ENCODE assay signal across 1 fruit fly cellular context in genomic region chr2L:21309754-21310426, dm6.
TF ChIP-seq lines count a peak whose summit lies in the region.

TSS of gene Mondo (minus strand) at chr2L:21310050.

TF ChIP-seq in whole organism, embryonic, 481 proteins besides CTCF, POLR2A, EP300 and RAD21 (continued from another document and continues in another):
- no peak for TF ChIP-seq CG7271 (tag; optimal IDR thresholded peaks at IDR 0.05; lab: Kevin White, UChicago)
- TF ChIP-seq CG11696 (GFP tag; IDR thresholded peaks at IDR 0.05; lab: Robert Waterston, UW) = no peak
- no peak for TF ChIP-seq CG15601 (tag; optimal IDR thresholded peaks at IDR 0.05; lab: Kevin White, UChicago)
- no peak for TF ChIP-seq CG10274 (GFP tag; optimal IDR thresholded peaks at IDR 0.05; lab: Kevin White, UChicago)
- no peak for TF ChIP-seq Bdp1 (GFP tag; optimal IDR thresholded peaks at IDR 0.05; lab: Kevin White, UChicago)
- TF ChIP-seq nmo (GFP tag; optimal IDR thresholded peaks at IDR 0.05; lab: Kevin White, UChicago) = peak; percentile 45
- TF ChIP-seq CG12236 (GFP tag; optimal IDR thresholded peaks at IDR 0.05; lab: Kevin White, UChicago) = no peak
- TF ChIP-seq tll (GFP tag; optimal IDR thresholded peaks at IDR 0.05; lab: Kevin White, UChicago) = peak in 1 of 2 experiments; percentile 23
- no peak for TF ChIP-seq CG7963 (GFP tag; IDR thresholded peaks at IDR 0.05; lab: Robert Waterston, UW; ENCODE audit: partially characterized antibody)
- TF ChIP-seq Fer2 (tag; optimal IDR thresholded peaks at IDR 0.05; lab: Kevin White, UChicago) = no peak
- TF ChIP-seq CG8281 (tag; optimal IDR thresholded peaks at IDR 0.05; lab: Kevin White, UChicago) = no peak
- TF ChIP-seq CG6854 (GFP tag; optimal IDR thresholded peaks at IDR 0.05; lab: Kevin White, UChicago) = no peak
- TF ChIP-seq Jarid2 (GFP tag; optimal IDR thresholded peaks at IDR 0.05; lab: Kevin White, UChicago) = no peak
- no peak for TF ChIP-seq btn (GFP tag; optimal IDR thresholded peaks at IDR 0.05; lab: Kevin White, UChicago)
- TF ChIP-seq CG3065 (GFP tag; optimal IDR thresholded peaks at IDR 0.05; lab: Kevin White, UChicago) = no peak
- TF ChIP-seq CG14014 (GFP tag; IDR thresholded peaks at IDR 0.05; lab: Robert Waterston, UW) = no peak; the same call in 1 of the 2 replicates
- no peak for TF ChIP-seq org-1 (GFP tag; optimal IDR thresholded peaks at IDR 0.05; lab: Kevin White, UChicago)
- peak; percentile 89 for TF ChIP-seq Med (GFP tag; lab: Kevin White, UChicago)
- peak; percentile 16 for TF ChIP-seq CG16815 (GFP tag; optimal IDR thresholded peaks at IDR 0.05; lab: Kevin White, UChicago)
- TF ChIP-seq Sox100B (GFP tag; optimal IDR thresholded peaks at IDR 0.05; lab: Kevin White, UChicago) = peak; percentile 3
- peak; percentile 6 for TF ChIP-seq HmgZ (tag; optimal IDR thresholded peaks at IDR 0.05; lab: Kevin White, UChicago)
- TF ChIP-seq CG7745 (tag; optimal IDR thresholded peaks at IDR 0.05; lab: Kevin White, UChicago) = no peak
- no peak for TF ChIP-seq Hand (GFP tag; optimal IDR thresholded peaks at IDR 0.05; lab: Kevin White, UChicago)
- TF ChIP-seq CG43689 (GFP tag; IDR thresholded peaks at IDR 0.05; lab: Robert Waterston, UW) = no peak
- peak; percentile 21; the same call in 1 of the 2 replicates for TF ChIP-seq wor (GFP tag; IDR thresholded peaks at IDR 0.05; lab: Robert Waterston, UW)
- no peak for TF ChIP-seq CG16813 (GFP tag; IDR thresholded peaks at IDR 0.05; lab: Robert Waterston, UW; ENCODE audit: partially characterized antibody)
- TF ChIP-seq croc (GFP tag; conservative IDR thresholded peaks at IDR 0.05; lab: Robert Waterston, UW) = no peak
- no peak for TF ChIP-seq danr (GFP tag; IDR thresholded peaks at IDR 0.05; lab: Robert Waterston, UW)
- TF ChIP-seq dati (GFP tag; IDR thresholded peaks at IDR 0.05; lab: Robert Waterston, UW) = no peak
- no peak for TF ChIP-seq Dref (GFP tag; IDR thresholded peaks at IDR 0.05; lab: Robert Waterston, UW)
- TF ChIP-seq CG6654 (GFP tag; optimal IDR thresholded peaks at IDR 0.05; lab: Kevin White, UChicago) = no peak
- TF ChIP-seq H15 (GFP tag; IDR thresholded peaks at IDR 0.05; lab: Robert Waterston, UW) = no peak
- no peak for TF ChIP-seq CG1792 (GFP tag; optimal IDR thresholded peaks at IDR 0.05; lab: Kevin White, UChicago)
- no peak for TF ChIP-seq HLHmδ (GFP tag; optimal IDR thresholded peaks at IDR 0.05; lab: Kevin White, UChicago)
- TF ChIP-seq Pdp1 (GFP tag; optimal IDR thresholded peaks at IDR 0.05; lab: Kevin White, UChicago) = no peak
- TF ChIP-seq CG11723 (GFP tag; optimal IDR thresholded peaks at IDR 0.05; lab: Kevin White, UChicago) = no peak
- TF ChIP-seq fd3F (GFP tag; optimal IDR thresholded peaks at IDR 0.05; lab: Kevin White, UChicago) = no peak
- TF ChIP-seq ac (GFP tag; optimal IDR thresholded peaks at IDR 0.05; lab: Kevin White, UChicago) = no peak
- TF ChIP-seq Dbx (GFP tag; IDR thresholded peaks at IDR 0.05; lab: Robert Waterston, UW) = peak; percentile 13; the same call in 1 of the 3 replicates
- TF ChIP-seq bab2 (GFP tag; optimal IDR thresholded peaks at IDR 0.05; lab: Kevin White, UChicago) = peak; percentile 17
- no peak for TF ChIP-seq z (GFP tag; IDR thresholded peaks at IDR 0.05; lab: Robert Waterston, UW)
- TF ChIP-seq pb (GFP tag; optimal IDR thresholded peaks at IDR 0.05; lab: Kevin White, UChicago) = no peak
- TF ChIP-seq br (optimal IDR thresholded peaks at IDR 0.05; lab: Kevin White, UChicago) = no peak
- no peak for TF ChIP-seq Neu2 (GFP tag; optimal IDR thresholded peaks at IDR 0.05; lab: Kevin White, UChicago; ENCODE audit: borderline replicate concordance)
- TF ChIP-seq disco-r (GFP tag; optimal IDR thresholded peaks at IDR 0.05; lab: Kevin White, UChicago) = no peak
- TF ChIP-seq pum (GFP tag; optimal IDR thresholded peaks at IDR 0.05; lab: Kevin White, UChicago) = no peak
- peak; percentile 3; the same call in 1 of the 3 replicates for TF ChIP-seq CG34224 (GFP tag; IDR thresholded peaks at IDR 0.05; lab: Robert Waterston, UW; ENCODE audit: partially characterized antibody)
- peak; percentile 65 for TF ChIP-seq gem (tag; optimal IDR thresholded peaks at IDR 0.05; lab: Kevin White, UChicago)
- TF ChIP-seq CG17385 (GFP tag; optimal IDR thresholded peaks at IDR 0.05; lab: Kevin White, UChicago) = peak; percentile 34
- TF ChIP-seq Eip74EF (GFP tag; optimal IDR thresholded peaks at IDR 0.05; lab: Kevin White, UChicago) = no peak
- no peak for TF ChIP-seq Xbp1 (GFP tag; optimal IDR thresholded peaks at IDR 0.05; lab: Kevin White, UChicago)
- peak; percentile 10 for TF ChIP-seq D19B (GFP tag; optimal IDR thresholded peaks at IDR 0.05; lab: Kevin White, UChicago)
- peak; percentile 35 for TF ChIP-seq Awh (GFP tag; IDR thresholded peaks at IDR 0.05; lab: Robert Waterston, UW)
- no peak for TF ChIP-seq CG2116 (GFP tag; optimal IDR thresholded peaks at IDR 0.05; lab: Kevin White, UChicago)
- peak; percentile 84 for TF ChIP-seq MESR4 (GFP tag; optimal IDR thresholded peaks at IDR 0.05; lab: Kevin White, UChicago)
- no peak for TF ChIP-seq eyg (GFP tag; optimal IDR thresholded peaks at IDR 0.05; lab: Kevin White, UChicago)
- no peak for TF ChIP-seq pan (optimal IDR thresholded peaks at IDR 0.05; lab: Kevin White, UChicago)
- TF ChIP-seq pan (GFP tag; optimal IDR thresholded peaks at IDR 0.05 in 1 of 2, IDR thresholded peaks at IDR 0.05 in 1 of 2) = peak in 1 of 2 experiments; percentile 69
- TF ChIP-seq CG14710 (tag; optimal IDR thresholded peaks at IDR 0.05; lab: Kevin White, UChicago) = no peak
- peak; percentile 33; the same call in 1 of the 2 replicates for TF ChIP-seq GATAe (GFP tag; conservative IDR thresholded peaks at IDR 0.05; lab: Robert Waterston, UW)
- TF ChIP-seq CG7786 (GFP tag; optimal IDR thresholded peaks at IDR 0.05; lab: Kevin White, UChicago) = no peak
- TF ChIP-seq Six4 (GFP tag; optimal IDR thresholded peaks at IDR 0.05; lab: Kevin White, UChicago) = no peak
- 0 out of 2 replicates have a peak, but pooled peaks have one; percentile 13 for TF ChIP-seq CG14441 (GFP tag; IDR thresholded peaks at IDR 0.05; lab: Robert Waterston, UW)
- no peak; the same call in 1 of the 2 replicates for TF ChIP-seq ara (GFP tag; IDR thresholded peaks at IDR 0.05; lab: Robert Waterston, UW)
- no peak for TF ChIP-seq CG7928 (GFP tag; optimal IDR thresholded peaks at IDR 0.05; lab: Kevin White, UChicago)
- TF ChIP-seq Hey (tag; optimal IDR thresholded peaks at IDR 0.05; lab: Kevin White, UChicago) = no peak
- 0 out of 3 replicates have a peak, but pooled peaks have one; percentile 9 for TF ChIP-seq CG6175 (GFP tag; IDR thresholded peaks at IDR 0.05; lab: Robert Waterston, UW)
- TF ChIP-seq CG3407 (GFP tag; optimal IDR thresholded peaks at IDR 0.05; lab: Kevin White, UChicago) = no peak
- TF ChIP-seq CG5245 (GFP tag; optimal IDR thresholded peaks at IDR 0.05; lab: Kevin White, UChicago) = no peak
- TF ChIP-seq NC2β (GFP tag; optimal IDR thresholded peaks at IDR 0.05; lab: Kevin White, UChicago) = no peak
- TF ChIP-seq bsh (GFP tag; optimal IDR thresholded peaks at IDR 0.05; lab: Kevin White, UChicago) = peak in 1 of 2 experiments; percentile 31
- peak; percentile 94 for TF ChIP-seq ssp (GFP tag; IDR thresholded peaks at IDR 0.05; lab: Robert Waterston, UW)
- peak in 1 of 2 experiments; percentile 100 for TF ChIP-seq Hr78 (GFP tag; optimal IDR thresholded peaks at IDR 0.05; lab: Kevin White, UChicago)
- no peak for TF ChIP-seq sqz (GFP tag; optimal IDR thresholded peaks at IDR 0.05; lab: Kevin White, UChicago)
- TF ChIP-seq CG6689 (GFP tag; IDR thresholded peaks at IDR 0.05; lab: Robert Waterston, UW) = peak; percentile 57; the same call in 1 of the 2 replicates
- peak; percentile 28 for TF ChIP-seq CG17359 (tag; optimal IDR thresholded peaks at IDR 0.05; lab: Kevin White, UChicago)
- no peak for TF ChIP-seq HHEX (GFP tag; optimal IDR thresholded peaks at IDR 0.05; lab: Kevin White, UChicago)
- no peak for TF ChIP-seq CG4707 (GFP tag; optimal IDR thresholded peaks at IDR 0.05; lab: Kevin White, UChicago)
- TF ChIP-seq CG13287 (GFP tag; IDR thresholded peaks at IDR 0.05; lab: Robert Waterston, UW; ENCODE audit: partially characterized antibody) = no peak
- no peak for TF ChIP-seq grn (GFP tag; optimal IDR thresholded peaks at IDR 0.05; lab: Kevin White, UChicago)
- TF ChIP-seq D19A (tag; optimal IDR thresholded peaks at IDR 0.05; lab: Kevin White, UChicago) = peak; percentile 37
- TF ChIP-seq CG4820 (GFP tag; optimal IDR thresholded peaks at IDR 0.05; lab: Kevin White, UChicago) = no peak
- no peak for TF ChIP-seq Nf-YB (GFP tag; optimal IDR thresholded peaks at IDR 0.05; lab: Kevin White, UChicago)
- TF ChIP-seq CG10462 (GFP tag; optimal IDR thresholded peaks at IDR 0.05; lab: Kevin White, UChicago) = no peak
- no peak for TF ChIP-seq CG6272 (GFP tag; IDR thresholded peaks at IDR 0.05; lab: Robert Waterston, UW)
- no peak for TF ChIP-seq CG10209 (GFP tag; optimal IDR thresholded peaks at IDR 0.05; lab: Kevin White, UChicago)
- TF ChIP-seq CG30403 (GFP tag; optimal IDR thresholded peaks at IDR 0.05; lab: Kevin White, UChicago) = no peak
- peak; percentile 13 for TF ChIP-seq CG1233 (GFP tag; optimal IDR thresholded peaks at IDR 0.05; lab: Kevin White, UChicago)
- no peak for TF ChIP-seq Sry-β (GFP tag; optimal IDR thresholded peaks at IDR 0.05; lab: Kevin White, UChicago)
- TF ChIP-seq fu2 (GFP tag; optimal IDR thresholded peaks at IDR 0.05; lab: Kevin White, UChicago) = no peak
- TF ChIP-seq sd (tag; optimal IDR thresholded peaks at IDR 0.05; lab: Kevin White, UChicago) = no peak
- TF ChIP-seq unc-4 (GFP tag; IDR thresholded peaks at IDR 0.05; lab: Robert Waterston, UW; ENCODE audit: partially characterized antibody) = no peak
- peak; percentile 28 for TF ChIP-seq mirr (GFP tag; optimal IDR thresholded peaks at IDR 0.05; lab: Kevin White, UChicago)
- peak; percentile 76 for TF ChIP-seq CG17802 (tag; optimal IDR thresholded peaks at IDR 0.05; lab: Kevin White, UChicago)
- no peak for TF ChIP-seq crol (GFP tag; IDR thresholded peaks at IDR 0.05; lab: Robert Waterston, UW)
- peak; percentile 47 for TF ChIP-seq bigmax (GFP tag; optimal IDR thresholded peaks at IDR 0.05; lab: Kevin White, UChicago)
- peak; percentile 37 for TF ChIP-seq dmrt99B (tag; optimal IDR thresholded peaks at IDR 0.05; lab: Kevin White, UChicago)
- TF ChIP-seq CG17186 (GFP tag; optimal IDR thresholded peaks at IDR 0.05; lab: Kevin White, UChicago) = peak; percentile 29
- TF ChIP-seq lab (GFP tag; optimal IDR thresholded peaks at IDR 0.05; lab: Kevin White, UChicago) = peak; percentile 33
- no peak for TF ChIP-seq hth (optimal IDR thresholded peaks at IDR 0.05; lab: Kevin White, UChicago)
- no peak for TF ChIP-seq rib (GFP tag; IDR thresholded peaks at IDR 0.05; lab: Robert Waterston, UW)
- TF ChIP-seq CG15514 (GFP tag; optimal IDR thresholded peaks at IDR 0.05; lab: Kevin White, UChicago) = peak; percentile 42
- TF ChIP-seq CG8944 (GFP tag; optimal IDR thresholded peaks at IDR 0.05; lab: Kevin White, UChicago) = peak; percentile 10
- TF ChIP-seq jumu (GFP tag; optimal IDR thresholded peaks at IDR 0.05; lab: Kevin White, UChicago) = peak; percentile 6
- TF ChIP-seq unpg (GFP tag; optimal IDR thresholded peaks at IDR 0.05; lab: Kevin White, UChicago) = peak; percentile 36
- no peak for TF ChIP-seq Dad (GFP tag; optimal IDR thresholded peaks at IDR 0.05; lab: Kevin White, UChicago)
- no peak for TF ChIP-seq CG8089 (GFP tag; optimal IDR thresholded peaks at IDR 0.05; lab: Kevin White, UChicago)
- TF ChIP-seq Meics (GFP tag; optimal IDR thresholded peaks at IDR 0.05; lab: Kevin White, UChicago) = peak; percentile 42
- TF ChIP-seq CG12942 (GFP tag; optimal IDR thresholded peaks at IDR 0.05; lab: Kevin White, UChicago) = no peak
- peak; percentile 50 for TF ChIP-seq CG2120 (GFP tag; optimal IDR thresholded peaks at IDR 0.05; lab: Kevin White, UChicago)
- TF ChIP-seq aop (GFP tag; IDR thresholded peaks at IDR 0.05; lab: Robert Waterston, UW) = no peak
- TF ChIP-seq CG13894 (tag; optimal IDR thresholded peaks at IDR 0.05; lab: Kevin White, UChicago) = peak; percentile 47
- TF ChIP-seq CG42726 (GFP tag; IDR thresholded peaks at IDR 0.05; lab: Robert Waterston, UW; ENCODE audit: partially characterized antibody) = 0 out of 2 replicates have a peak, but pooled peaks have one; percentile 25
- TF ChIP-seq Adf1 (GFP tag; IDR thresholded peaks at IDR 0.05; lab: Robert Waterston, UW) = 0 out of 2 replicates have a peak, but pooled peaks have one; percentile 13
- TF ChIP-seq pzg (GFP tag; optimal IDR thresholded peaks at IDR 0.05; lab: Kevin White, UChicago) = peak; percentile 80
- peak in 1 of 2 experiments; percentile 58 for TF ChIP-seq crp (GFP tag; optimal IDR thresholded peaks at IDR 0.05; lab: Kevin White, UChicago)
- peak; percentile 100 for TF ChIP-seq wek (GFP tag; optimal IDR thresholded peaks at IDR 0.05; lab: Kevin White, UChicago)
- peak; percentile 15 for TF ChIP-seq trem (tag; optimal IDR thresholded peaks at IDR 0.05; lab: Kevin White, UChicago)
- TF ChIP-seq trh (GFP tag; optimal IDR thresholded peaks at IDR 0.05; lab: Kevin White, UChicago) = no peak
- no peak for TF ChIP-seq klu (GFP tag; IDR thresholded peaks at IDR 0.05; lab: Robert Waterston, UW)
- peak; percentile 16 for TF ChIP-seq mam (GFP tag; optimal IDR thresholded peaks at IDR 0.05; lab: Kevin White, UChicago)
- no peak for TF ChIP-seq CG18599 (GFP tag; optimal IDR thresholded peaks at IDR 0.05; lab: Kevin White, UChicago)
- TF ChIP-seq vfl (GFP tag; optimal IDR thresholded peaks at IDR 0.05; lab: Kevin White, UChicago) = no peak
- peak; percentile 30; the same call in 1 of the 2 replicates for TF ChIP-seq Bgb (GFP tag; IDR thresholded peaks at IDR 0.05; lab: Robert Waterston, UW; ENCODE audit: partially characterized antibody)
- TF ChIP-seq eve (GFP tag; optimal IDR thresholded peaks at IDR 0.05; lab: Kevin White, UChicago) = no peak
- TF ChIP-seq CG3847 (GFP tag; IDR thresholded peaks at IDR 0.05; lab: Robert Waterston, UW) = peak; percentile 59
- TF ChIP-seq slbo (GFP tag; IDR thresholded peaks at IDR 0.05; lab: Robert Waterston, UW) = peak; percentile 55
- no peak for TF ChIP-seq CG12104 (GFP tag; optimal IDR thresholded peaks at IDR 0.05; lab: Kevin White, UChicago)
- TF ChIP-seq sc (optimal IDR thresholded peaks at IDR 0.05; lab: Kevin White, UChicago) = no peak
- TF ChIP-seq sc (GFP tag; optimal IDR thresholded peaks at IDR 0.05; lab: Kevin White, UChicago) = no peak
- no peak for TF ChIP-seq CG1024 (GFP tag; IDR thresholded peaks at IDR 0.05; lab: Robert Waterston, UW)
- no peak for TF ChIP-seq BEAF-32 (GFP tag; optimal IDR thresholded peaks at IDR 0.05; lab: Kevin White, UChicago)
- TF ChIP-seq Nf-YA (GFP tag; IDR thresholded peaks at IDR 0.05; lab: Robert Waterston, UW) = 0 out of 2 replicates have a peak, but pooled peaks have one; percentile 42
